Worm (Caenorhabditis elegans) whole organism, young adult: Measurements from ENCODE around the gene W01D2.3.
A peak's percentile ranks its signal among the peaks of the same experiment; 100 is the strongest.

Experiments
- B0019.2 ChIP-seq: fragments of 200-800 bp; sonication (Bioruptor generic); conservative IDR thresholded peaks from 2 replicates; pipeline ENCODE4 v1.3.6; 2022; ENCODE audit warnings: missing genetic modification reagents, missing genetic modification characterization, missing compliant biosample characterization
- B0035.1 ChIP-seq: sonication (generic microtip); optimal IDR thresholded peaks from 2 replicates; lab custom pipeline; 2016; ENCODE audit warnings: missing genetic modification characterization, mild to moderate bottlenecking, missing compliant biosample characterization, missing genotype, missing genetic modification reagents
- F37B4.10 ChIP-seq: fragments of 200-800 bp; sonication (Bioruptor generic); IDR thresholded peaks from 2 replicates; pipeline ENCODE4 v1.3.6; 2022; ENCODE audit warnings: missing genetic modification characterization, missing compliant biosample characterization
- F57C9.4 ChIP-seq: sonication (generic microtip); optimal IDR thresholded peaks from 2 replicates; lab custom pipeline; 2017; ENCODE audit warnings: mild to moderate bottlenecking, missing genetic modification characterization, missing compliant biosample characterization
- attf-6 ChIP-seq: fragments of 200-800 bp; sonication (Bioruptor generic); IDR thresholded peaks from 2 replicates; pipeline ENCODE4 v1.3.6; 2022; ENCODE audit warnings: missing genetic modification reagents, missing genetic modification characterization, missing compliant biosample characterization
- ceh-27 ChIP-seq: fragments of 200-800 bp; sonication (Bioruptor generic); optimal IDR thresholded peaks from 2 replicates; lab custom pipeline; 2018; ENCODE audit warnings: mild to moderate bottlenecking, missing genetic modification characterization, moderate library complexity, missing compliant biosample characterization
- ceh-91 ChIP-seq: fragments of 200-800 bp; sonication (Bioruptor generic); IDR thresholded peaks from 2 replicates; pipeline ENCODE4 v1.3.6; 2022; ENCODE audit warnings: missing genetic modification reagents, missing genetic modification characterization, missing compliant biosample characterization
- die-1 ChIP-seq: sonication (generic microtip); optimal IDR thresholded peaks from 2 replicates; lab custom pipeline; 2016; ENCODE audit warnings: missing genotype, mild to moderate bottlenecking, missing genetic modification characterization, missing compliant biosample characterization
- dpl-1 ChIP-seq: fragments of 150-350 bp; optimal IDR thresholded peaks from 2 replicates; lab custom pipeline; 2014; ENCODE audit warnings: missing biosample characterization, missing genetic modification reagents, missing genetic modification characterization
- egl-18 ChIP-seq: fragments of 200-800 bp; sonication (Bioruptor generic); IDR thresholded peaks from 2 replicates; pipeline ENCODE4 v1.3.6; 2022; ENCODE audit warnings: missing genetic modification reagents, missing genetic modification characterization, missing compliant biosample characterization
- egrh-3 ChIP-seq: fragments of 200-800 bp; sonication (Bioruptor generic); IDR thresholded peaks from 2 replicates; pipeline ENCODE4 v1.3.6; 2022; ENCODE audit warnings: missing genetic modification reagents, missing genetic modification characterization, missing compliant biosample characterization
- ets-4 ChIP-seq: fragments of 200-800 bp; sonication (Bioruptor generic); optimal IDR thresholded peaks from 2 replicates; lab custom pipeline; 2018; ENCODE audit warnings: mild to moderate bottlenecking, missing genetic modification characterization, missing compliant biosample characterization
- hlh-26 ChIP-seq: fragments of 200-800 bp; sonication (Bioruptor generic); conservative IDR thresholded peaks from 2 replicates; pipeline ENCODE4 v1.3.6; 2022; ENCODE audit warnings: missing genetic modification reagents, missing genetic modification characterization, missing compliant biosample characterization
- hmg-20 ChIP-seq: fragments of 200-800 bp; sonication (Bioruptor generic); IDR thresholded peaks from 2 replicates; pipeline ENCODE4 v1.3.6; 2022; ENCODE audit warnings: missing genetic modification reagents, missing genetic modification characterization, missing compliant biosample characterization
- lag-1 ChIP-seq: fragments of 200-800 bp; sonication (Bioruptor generic); IDR thresholded peaks from 2 replicates; pipeline ENCODE4 v1.3.6; 2022; ENCODE audit warnings: missing genetic modification reagents, missing genetic modification characterization, missing compliant biosample characterization
- lin-35 ChIP-seq, 3 experiments: fragments of 150-350 bp in 2 of 3; sonication (generic microtip) in 1 of 3; optimal IDR thresholded peaks; 2 replicates each; lab custom pipeline; 2014 to 2018; ENCODE audit warnings: missing biosample characterization in 3 of 3, missing genetic modification characterization in 3 of 3, missing genetic modification reagents in 3 of 3
- nfyb-1 ChIP-seq: fragments of 200-800 bp; sonication (Bioruptor generic); IDR thresholded peaks from 2 replicates; pipeline ENCODE4 v1.3.6; 2022; ENCODE audit warnings: missing genetic modification reagents, missing genetic modification characterization, missing compliant biosample characterization
- nhr-90 ChIP-seq: sonication (generic microtip); optimal IDR thresholded peaks from 2 replicates; lab custom pipeline; 2016; ENCODE audit warnings: missing genotype, mild to moderate bottlenecking, missing genetic modification characterization, missing compliant biosample characterization
- pbrm-1 ChIP-seq: fragments of 200-800 bp; sonication (Bioruptor generic); IDR thresholded peaks from 2 replicates; pipeline ENCODE4 v1.3.6; 2022; ENCODE audit warnings: missing genetic modification reagents, missing genetic modification characterization, missing compliant biosample characterization
- snpc-1.3 ChIP-seq: sonication (generic microtip); optimal IDR thresholded peaks from 2 replicates; lab custom pipeline; 2017; ENCODE audit warnings: missing genetic modification characterization, mild to moderate bottlenecking, missing compliant biosample characterization, antibody characterized with exemption, moderate library complexity, missing genotype, missing genetic modification reagents; ENCODE audit not compliant: insufficient read depth
- somi-1 ChIP-seq: fragments of 200-800 bp; sonication (Bioruptor generic); optimal IDR thresholded peaks from 2 replicates; lab custom pipeline; 2018; ENCODE audit warnings: mild to moderate bottlenecking, missing genetic modification characterization, missing compliant biosample characterization
- sptf-2 ChIP-seq: fragments of 200-800 bp; sonication (Bioruptor generic); optimal IDR thresholded peaks from 2 replicates; lab custom pipeline; 2018; ENCODE audit warnings: mild to moderate bottlenecking, missing genetic modification characterization, missing compliant biosample characterization
- tbp1 ChIP-seq: fragments of 200-800 bp; sonication (Bioruptor generic); optimal IDR thresholded peaks from 2 replicates; lab custom pipeline; 2018; ENCODE audit warnings: mild to moderate bottlenecking, missing genetic modification characterization, missing compliant biosample characterization
- xnd-1 ChIP-seq: sonication (generic microtip); optimal IDR thresholded peaks from 2 replicates; lab custom pipeline; 2016; ENCODE audit warnings: missing genotype, missing genetic modification reagents, missing genetic modification characterization, missing compliant biosample characterization
- zfh-2 ChIP-seq: fragments of 200-800 bp; sonication (Bioruptor generic); conservative IDR thresholded peaks from 2 replicates; pipeline ENCODE4 v1.3.6; 2022; ENCODE audit warnings: missing genetic modification reagents, missing genetic modification characterization, missing compliant biosample characterization
- ztf-26 ChIP-seq: sonication (generic microtip); optimal IDR thresholded peaks from 2 replicates; lab custom pipeline; 2017; ENCODE audit warnings: missing genetic modification characterization, missing compliant biosample characterization
- ztf-3 ChIP-seq: fragments of 200-800 bp; sonication (Bioruptor generic); optimal IDR thresholded peaks from 2 replicates; lab custom pipeline; 2018; ENCODE audit warnings: mild to moderate bottlenecking, missing genetic modification characterization, missing compliant biosample characterization

W01D2.3 gene

DNA sequence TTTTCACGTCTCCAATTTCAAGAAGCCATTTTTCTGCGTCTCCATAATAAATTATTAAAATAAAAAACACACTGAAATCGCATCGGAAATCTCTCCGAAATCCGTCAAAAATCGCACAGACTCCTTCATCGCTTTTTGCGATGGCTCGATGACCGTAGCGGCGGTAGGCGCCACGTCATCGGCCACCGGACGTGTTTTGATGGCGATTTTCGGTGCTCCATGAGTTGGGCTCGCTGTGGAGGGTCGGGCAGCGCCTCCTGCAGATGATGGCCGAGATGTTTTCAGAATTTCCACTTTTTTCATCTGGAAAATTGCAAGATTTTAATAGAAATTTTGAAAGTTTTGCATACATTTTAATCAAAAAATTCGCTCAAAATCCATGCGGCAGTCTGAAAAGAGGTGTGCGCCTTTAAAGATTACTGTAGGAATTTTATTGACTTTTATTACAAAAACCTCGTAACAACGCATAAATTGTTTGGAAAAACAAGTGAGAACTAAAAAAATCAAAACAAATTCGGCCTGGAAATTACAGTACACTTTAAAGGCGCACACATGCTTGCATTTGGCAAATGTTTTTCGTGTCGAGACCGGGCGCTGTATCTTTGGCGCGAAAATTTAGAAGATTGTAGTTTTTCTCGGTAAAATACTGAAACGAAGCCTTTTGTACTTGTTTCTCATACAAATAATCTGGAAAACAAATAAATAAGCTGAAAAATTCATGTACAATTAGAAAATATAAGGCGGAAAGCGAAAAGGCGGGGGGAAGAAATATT is 51.7 kb downstream of the W01D2.3 start, which contains the start of gene smg-9 (continued):
- TF ChIP-seq B0019.2 (GFP tag; lab: Robert Waterston, UW), result no peak
- TF ChIP-seq die-1 (tag; lab: Kevin White, UChicago), result no peak
- no peak; the same call in 1 of the 2 replicates for TF ChIP-seq ceh-91 (GFP tag; lab: Robert Waterston, UW)
- TF ChIP-seq zfh-2 (GFP tag; lab: Robert Waterston, UW), result peak; percentile 56; the same call in 1 of the 2 replicates
- TF ChIP-seq somi-1, result no peak
- TF ChIP-seq nfyb-1, result no peak
- peak; percentile 7 for TF ChIP-seq dpl-1 (GFP tag; lab: Kevin White, UChicago)
- TF ChIP-seq nhr-90 (tag; lab: Kevin White, UChicago), result no peak
- TF ChIP-seq lag-1 (GFP tag; lab: Robert Waterston, UW), result no peak
- no peak for TF ChIP-seq sptf-2
- TF ChIP-seq tbp1 (GFP tag; lab: Kevin White, UChicago), result no peak
- no peak for TF ChIP-seq ceh-27 (GFP tag; lab: Kevin White, UChicago)
- no peak for TF ChIP-seq hmg-20 (GFP tag; lab: Robert Waterston, UW)
- TF ChIP-seq F57C9.4 (tag; lab: Kevin White, UChicago), result no peak
- peak; percentile 71 for TF ChIP-seq xnd-1 (tag; lab: Kevin White, UChicago)
- TF ChIP-seq snpc-1.3 (tag; lab: Kevin White, UChicago), result peak; percentile 13
- no peak for TF ChIP-seq attf-6 (GFP tag; lab: Robert Waterston, UW)
- TF ChIP-seq ets-4, result no peak
- TF ChIP-seq B0035.1, result no peak
- TF ChIP-seq F37B4.10 (GFP tag; lab: Robert Waterston, UW), result no peak
- no peak for TF ChIP-seq egrh-3 (GFP tag; lab: Robert Waterston, UW)
- TF ChIP-seq hlh-26 (GFP tag; lab: Robert Waterston, UW), result no peak
- no peak for TF ChIP-seq egl-18 (GFP tag; lab: Robert Waterston, UW)
- TF ChIP-seq ztf-26 (tag; lab: Kevin White, UChicago), result no peak
- TF ChIP-seq ztf-3 (GFP tag; lab: Kevin White, UChicago), result no peak
- TF ChIP-seq pbrm-1, result no peak
- TF ChIP-seq lin-35 (GFP tag; optimal IDR thresholded peaks at IDR 0.05; lab: Kevin White, UChicago), result peak in 1 of 3 experiments; percentile 26
